Fruit fly (Drosophila melanogaster) whole organism, embryonic: Measurements from ENCODE around the gene Cpr23B.

Experiments
- CG11093 ChIP-seq: fragments of 200-800 bp; sonication (Bioruptor generic); IDR thresholded peaks from 3 replicates; pipeline ENCODE4 v1.3.6; 2022; ENCODE audit warnings: missing biosample characterization, missing genetic modification characterization
- CG12299 ChIP-seq: fragments of 200-800 bp; sonication (Bioruptor generic); optimal IDR thresholded peaks from 2 replicates; lab custom pipeline; 2018; ENCODE audit warnings: missing biosample characterization, mild to moderate bottlenecking, missing genetic modification characterization
- CG13287 ChIP-seq: fragments of 200-800 bp; sonication (Bioruptor generic); IDR thresholded peaks from 2 replicates; pipeline ENCODE4 v1.3.6; 2022; ENCODE audit warnings: missing biosample characterization, missing genetic modification characterization; ENCODE audit not compliant: partially characterized antibody
- CG14667 ChIP-seq: fragments of 200-800 bp; sonication (Bioruptor generic); IDR thresholded peaks from 2 replicates; pipeline ENCODE4 v1.3.6; 2022; ENCODE audit warnings: missing biosample characterization, missing genetic modification characterization
- CG14860 ChIP-seq: fragments of 200-800 bp; sonication (Bioruptor generic); IDR thresholded peaks from 3 replicates; pipeline ENCODE4 v1.3.6; 2022; ENCODE audit warnings: missing biosample characterization, missing genetic modification characterization; ENCODE audit not compliant: partially characterized antibody
- CG1832 ChIP-seq: fragments of 200-800 bp; sonication (Bioruptor generic); optimal IDR thresholded peaks from 2 replicates; lab custom pipeline; 2017; ENCODE audit warnings: missing biosample characterization, mild to moderate bottlenecking, missing genetic modification characterization, inconsistent platforms
- CG18476 ChIP-seq: fragments of 200-800 bp; sonication (Bioruptor generic); optimal IDR thresholded peaks from 2 replicates; lab custom pipeline; 2016; ENCODE audit warnings: missing biosample characterization, mild to moderate bottlenecking, missing genetic modification characterization
- CG2712 ChIP-seq: fragments of 200-800 bp; optimal IDR thresholded peaks from 3 replicates; lab custom pipeline; 2019; ENCODE audit warnings: missing biosample characterization, mild to moderate bottlenecking, missing genetic modification characterization, moderate library complexity
- CG32772 ChIP-seq: fragments of 200-800 bp; sonication (Bioruptor generic); IDR thresholded peaks from 2 replicates; pipeline ENCODE4 v1.3.6; 2022; ENCODE audit warnings: missing biosample characterization, missing genetic modification characterization
- CG3726 ChIP-seq: fragments of 200-800 bp; sonication (Bioruptor generic); IDR thresholded peaks from 3 replicates; pipeline ENCODE4, ENCODE4 v1.3.6; 2022; ENCODE audit warnings: missing biosample characterization, missing genetic modification characterization
- CG4424 ChIP-seq: fragments of 200-800 bp; sonication (Bioruptor generic); optimal IDR thresholded peaks from 3 replicates; lab custom pipeline; 2016; ENCODE audit warnings: missing biosample characterization, missing genetic modification characterization
- CG4617 ChIP-seq: fragments of 200-800 bp; sonication (Bioruptor generic); optimal IDR thresholded peaks from 3 replicates; lab custom pipeline; 2016; ENCODE audit warnings: missing biosample characterization, missing genetic modification characterization, borderline replicate concordance
- CG7372 ChIP-seq: fragments of 200-800 bp; sonication (Bioruptor generic); IDR thresholded peaks from 2 replicates; pipeline ENCODE4 v1.3.6; 2022; ENCODE audit warnings: missing biosample characterization, missing genetic modification characterization
- CG7928 ChIP-seq: fragments of 200-800 bp; sonication (Bioruptor generic); optimal IDR thresholded peaks from 2 replicates; lab custom pipeline; 2017; ENCODE audit warnings: missing biosample characterization, mild to moderate bottlenecking, missing genetic modification characterization
- CG8359 ChIP-seq: fragments of 200-800 bp; sonication (Bioruptor generic); optimal IDR thresholded peaks from 2 replicates; lab custom pipeline; 2017; ENCODE audit warnings: missing biosample characterization, mild to moderate bottlenecking, missing genetic modification characterization, borderline replicate concordance
- CG8478 ChIP-seq: fragments of >200 bp; optimal IDR thresholded peaks from 2 replicates; lab custom pipeline; 2018
- CG9215 ChIP-seq: fragments of 200-800 bp; sonication (Bioruptor generic); IDR thresholded peaks from 2 replicates; pipeline ENCODE4 v1.3.6; 2022; ENCODE audit warnings: missing biosample characterization, missing genetic modification characterization
- CG9609 ChIP-seq: fragments of 200-800 bp; sonication (Bioruptor generic); optimal IDR thresholded peaks from 3 replicates; lab custom pipeline; 2016; ENCODE audit warnings: missing biosample characterization, missing genetic modification characterization
- Chrac-16 ChIP-seq: fragments of 200-800 bp; sonication (Bioruptor generic); optimal IDR thresholded peaks from 3 replicates; lab custom pipeline; 2016; ENCODE audit warnings: missing biosample characterization, missing genetic modification characterization
- Dip3 ChIP-seq: fragments of 200-800 bp; sonication (Bioruptor generic); optimal IDR thresholded peaks from 3 replicates; lab custom pipeline; 2016; ENCODE audit warnings: missing biosample characterization, missing genetic modification characterization
- H15 ChIP-seq: fragments of 200-800 bp; sonication (Bioruptor generic); IDR thresholded peaks from 3 replicates; pipeline ENCODE4 v1.3.6; 2022; ENCODE audit warnings: missing biosample characterization, missing genetic modification characterization
- Hr3 ChIP-seq: fragments of 200-800 bp; sonication (Bioruptor generic); optimal IDR thresholded peaks from 3 replicates; lab custom pipeline; 2016; ENCODE audit warnings: missing biosample characterization, missing genetic modification characterization
- Lim3 ChIP-seq: fragments of 200-800 bp; sonication (Bioruptor generic); IDR thresholded peaks from 2 replicates; pipeline ENCODE4 v1.3.6; 2022; ENCODE audit warnings: missing biosample characterization, missing genetic modification characterization
- MTF-1 ChIP-seq: fragments of 200-800 bp; sonication (Bioruptor generic); optimal IDR thresholded peaks from 2 replicates; lab custom pipeline; 2018; ENCODE audit warnings: missing biosample characterization, mild to moderate bottlenecking, missing genetic modification characterization, borderline replicate concordance
- NC2α ChIP-seq: fragments of 200-800 bp; sonication (Bioruptor generic); optimal IDR thresholded peaks from 2 replicates; lab custom pipeline; 2016; ENCODE audit warnings: missing biosample characterization, missing genetic modification characterization
- Rx ChIP-seq: fragments of 200-800 bp; sonication (Bioruptor generic); IDR thresholded peaks from 2 replicates; pipeline ENCODE4 v1.3.6; 2022; ENCODE audit warnings: missing biosample characterization, missing genetic modification characterization
- Stat92E ChIP-seq, 3 experiments: fragments of >200 bp in 2 of 3; fragments of 200-800 bp in 1 of 3; sonication (Bioruptor generic) in 1 of 3; optimal IDR thresholded peaks; 2 replicates each; lab custom pipeline; 2017 to 2019; ENCODE audit warnings: missing biosample characterization in 3 of 3, missing genetic modification characterization in 3 of 3, mild to moderate bottlenecking in 1 of 3, moderate library complexity in 1 of 3
- bsh ChIP-seq, 2 experiments: fragments of 200-800 bp; sonication (Bioruptor generic); optimal IDR thresholded peaks; 2 replicates each; lab custom pipeline; 2017 to 2018; ENCODE audit warnings: mild to moderate bottlenecking in 2 of 2, missing biosample characterization in 2 of 2, missing genetic modification characterization in 2 of 2, moderate library complexity in 1 of 2
- cg ChIP-seq: fragments of 200-800 bp; sonication (Bioruptor generic); optimal IDR thresholded peaks from 3 replicates; lab custom pipeline; 2019; ENCODE audit warnings: missing biosample characterization, mild to moderate bottlenecking, missing genetic modification characterization, moderate library complexity
- corto ChIP-seq: fragments of 200-800 bp; sonication (Bioruptor generic); optimal IDR thresholded peaks from 2 replicates; lab custom pipeline; 2016; ENCODE audit warnings: missing biosample characterization, mild to moderate bottlenecking, missing genetic modification characterization, moderate library complexity
- cwo ChIP-seq: fragments of 200-800 bp; sonication (Bioruptor generic); optimal IDR thresholded peaks from 3 replicates; lab custom pipeline; 2017; ENCODE audit warnings: missing biosample characterization, missing genetic modification characterization, mild to moderate bottlenecking, moderate library complexity, missing genetic modification reagents
- disco-r ChIP-seq: fragments of 200-800 bp; sonication (Bioruptor generic); optimal IDR thresholded peaks from 2 replicates; lab custom pipeline; 2016; ENCODE audit warnings: missing biosample characterization, missing genetic modification characterization
- fd96Cb ChIP-seq: fragments of 200-800 bp; sonication (Bioruptor generic); optimal IDR thresholded peaks from 2 replicates; lab custom pipeline; 2018; ENCODE audit warnings: missing biosample characterization, mild to moderate bottlenecking, missing genetic modification characterization, moderate library complexity
- jigr1 ChIP-seq: fragments of 200-800 bp; sonication (Bioruptor generic); IDR thresholded peaks from 3 replicates; pipeline ENCODE4 v1.3.6; 2022; ENCODE audit warnings: missing biosample characterization, missing genetic modification characterization
- kay ChIP-seq: fragments of 200-800 bp; sonication (Bioruptor generic); optimal IDR thresholded peaks from 2 replicates; lab custom pipeline; 2016; ENCODE audit warnings: missing biosample characterization, missing genetic modification characterization
- klu ChIP-seq: fragments of 200-800 bp; sonication (Bioruptor generic); IDR thresholded peaks from 2 replicates; pipeline ENCODE4 v1.3.6; 2022; ENCODE audit warnings: missing biosample characterization, missing genetic modification characterization
- nom ChIP-seq: fragments of 200-800 bp; sonication (Bioruptor generic); optimal IDR thresholded peaks from 2 replicates; lab custom pipeline; 2017; ENCODE audit warnings: missing biosample characterization, missing genetic modification characterization, mild to moderate bottlenecking, moderate library complexity, missing genetic modification reagents
- pan ChIP-seq, 4 experiments: fragments of >200 bp in 3 of 4; fragments of 200-800 bp in 1 of 4; sonication (Bioruptor generic) in 1 of 4; optimal IDR thresholded peaks in 3 of 4; IDR thresholded peaks in 1 of 4; 2 replicates each; pipeline versions ENCODE4 v1.3.6 to Lab custom; 2017 to 2022; ENCODE audit warnings: missing biosample characterization in 2 of 4, missing genetic modification characterization in 2 of 4, mixed read lengths in 1 of 4
- pzg ChIP-seq: fragments of 200-800 bp; sonication (Bioruptor generic); optimal IDR thresholded peaks from 3 replicates; lab custom pipeline; 2018; ENCODE audit warnings: missing biosample characterization, mild to moderate bottlenecking, missing genetic modification characterization, moderate library complexity
- row ChIP-seq: fragments of 200-800 bp; sonication (Bioruptor generic); IDR thresholded peaks from 3 replicates; pipeline ENCODE4 v1.3.6; 2022; ENCODE audit warnings: missing biosample characterization, missing genetic modification characterization
- salm ChIP-seq: fragments of 200-800 bp; sonication (Bioruptor generic); optimal IDR thresholded peaks from 2 replicates; lab custom pipeline; 2018; ENCODE audit warnings: missing biosample characterization, mild to moderate bottlenecking, missing genetic modification characterization
- sna ChIP-seq: fragments of 200-800 bp; sonication (Bioruptor generic); IDR thresholded peaks from 2 replicates; pipeline ENCODE4 v1.3.6; 2022; ENCODE audit warnings: missing biosample characterization, missing genetic modification characterization; ENCODE audit not compliant: partially characterized antibody
- so ChIP-seq: fragments of 200-800 bp; sonication (Bioruptor generic); IDR thresholded peaks from 3 replicates; pipeline ENCODE4 v1.3.6; 2022; ENCODE audit warnings: missing biosample characterization, missing genetic modification characterization
- sqz ChIP-seq: fragments of 200-800 bp; sonication (Bioruptor generic); optimal IDR thresholded peaks from 3 replicates; lab custom pipeline; 2018; ENCODE audit warnings: missing biosample characterization, mild to moderate bottlenecking, missing genetic modification characterization
- unpg ChIP-seq: fragments of 200-800 bp; sonication (Bioruptor generic); optimal IDR thresholded peaks from 3 replicates; lab custom pipeline; 2018; ENCODE audit warnings: missing biosample characterization, mild to moderate bottlenecking, missing genetic modification characterization, moderate library complexity
- wor ChIP-seq: fragments of 200-800 bp; sonication (Bioruptor generic); IDR thresholded peaks from 2 replicates; pipeline ENCODE4 v1.3.6; 2022; ENCODE audit warnings: missing biosample characterization, missing genetic modification characterization

The Cpr23B gene

DNA sequence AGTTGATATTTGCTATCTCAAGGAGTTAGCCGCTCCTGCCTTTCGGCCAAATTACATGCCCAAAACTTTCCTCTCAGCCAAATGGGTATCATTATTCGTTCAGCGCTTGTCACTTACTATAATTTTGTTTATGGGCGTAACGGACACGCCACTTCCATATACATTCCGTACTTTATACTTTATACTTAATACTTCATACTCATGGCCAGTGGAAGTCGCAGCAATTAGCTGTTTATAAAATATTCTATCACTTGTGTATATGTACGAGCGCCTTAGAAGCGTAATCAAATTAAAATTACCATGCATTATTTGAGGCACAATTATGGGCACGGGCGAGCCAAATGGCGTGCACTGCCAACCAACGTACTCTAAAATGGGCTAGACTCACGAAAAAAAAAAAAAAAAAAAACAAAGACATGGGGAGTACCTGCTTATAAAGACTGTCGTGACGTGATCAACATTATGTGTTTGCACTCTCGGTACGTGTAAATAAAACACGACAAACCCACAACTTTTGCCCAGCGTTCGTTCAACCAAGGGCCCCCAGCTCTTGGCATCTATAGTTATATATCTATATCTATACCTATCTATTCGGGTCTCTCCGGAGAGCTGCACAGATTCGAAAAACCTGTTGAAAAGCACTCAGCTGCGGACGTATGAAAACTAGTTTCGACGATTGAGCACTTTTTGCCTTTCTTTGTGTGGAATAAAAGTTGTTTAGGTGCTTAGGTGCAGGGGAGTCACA is 23.1 kb downstream of the Cpr23B start (continued):
- TF ChIP-seq jigr1, result no peak
- TF ChIP-seq Rx, result no peak
- no peak for TF ChIP-seq Chrac-16 (GFP tag; lab: Kevin White, UChicago)
- no peak for TF ChIP-seq disco-r (GFP tag; lab: Kevin White, UChicago)
- no peak for TF ChIP-seq bsh (GFP tag; optimal IDR thresholded peaks at IDR 0.05; lab: Kevin White, UChicago)
- TF ChIP-seq Dip3 (GFP tag; lab: Kevin White, UChicago), result no peak
- TF ChIP-seq klu (GFP tag; lab: Robert Waterston, UW), result no peak
- no peak for TF ChIP-seq Lim3 (GFP tag; lab: Robert Waterston, UW)
- TF ChIP-seq Hr3 (GFP tag; lab: Kevin White, UChicago), result no peak
- no peak for TF ChIP-seq CG7928 (GFP tag; lab: Kevin White, UChicago)
- no peak for TF ChIP-seq CG8359 (GFP tag; lab: Kevin White, UChicago)
- no peak for TF ChIP-seq CG4617 (GFP tag; lab: Kevin White, UChicago)
- no peak for TF ChIP-seq CG2712 (tag; lab: Kevin White, UChicago)
- no peak for TF ChIP-seq row (GFP tag; lab: Robert Waterston, UW)
- TF ChIP-seq sna (GFP tag; lab: Robert Waterston, UW), result no peak
- no peak for TF ChIP-seq corto (GFP tag; lab: Kevin White, UChicago)
- TF ChIP-seq CG4424, result no peak
- TF ChIP-seq CG1832, result no peak
- TF ChIP-seq MTF-1 (GFP tag; lab: Kevin White, UChicago), result peak; percentile 56
- peak; percentile 12 for TF ChIP-seq salm (tag; lab: Kevin White, UChicago)
- no peak for TF ChIP-seq CG12299
- no peak for TF ChIP-seq cg
- TF ChIP-seq CG7372, result no peak
- no peak for TF ChIP-seq cwo (GFP tag; lab: Kevin White, UChicago)
- 0 out of 2 replicates have a peak, but pooled peaks have one; percentile 25 for TF ChIP-seq CG32772 (GFP tag; lab: Robert Waterston, UW)
- no peak for TF ChIP-seq CG11093 (GFP tag; lab: Robert Waterston, UW)
- no peak for TF ChIP-seq CG13287 (GFP tag; lab: Robert Waterston, UW)
- no peak for TF ChIP-seq pzg (GFP tag; lab: Kevin White, UChicago)
- no peak for TF ChIP-seq CG9215 (GFP tag; lab: Robert Waterston, UW)
- TF ChIP-seq CG3726 (GFP tag; lab: Robert Waterston, UW), result no peak
- no peak for TF ChIP-seq Stat92E (GFP tag; optimal IDR thresholded peaks at IDR 0.05; lab: Kevin White, UChicago)
- TF ChIP-seq sqz (GFP tag; lab: Kevin White, UChicago), result peak; percentile 74
- TF ChIP-seq wor, result no peak
- peak; percentile 25 for TF ChIP-seq unpg
- no peak for TF ChIP-seq CG8478
- TF ChIP-seq CG14860, result no peak
- TF ChIP-seq fd96Cb, result no peak
- TF ChIP-seq CG18476 (GFP tag; lab: Kevin White, UChicago), result no peak
- 0 out of 3 replicates have a peak, but pooled peaks have one; percentile 13 for TF ChIP-seq so (GFP tag; lab: Robert Waterston, UW)
- TF ChIP-seq CG14667 (GFP tag; lab: Robert Waterston, UW), result no peak
- no peak for TF ChIP-seq kay (GFP tag; lab: Kevin White, UChicago)
- TF ChIP-seq pan (optimal IDR thresholded peaks at IDR 0.05; lab: Kevin White, UChicago), result no peak
- no peak for TF ChIP-seq pan (GFP tag; optimal IDR thresholded peaks at IDR 0.05 in 1 of 2, IDR thresholded peaks at IDR 0.05 in 1 of 2)
- no peak for TF ChIP-seq NC2α
- no peak for TF ChIP-seq H15 (GFP tag; lab: Robert Waterston, UW)
- TF ChIP-seq nom, result no peak
- TF ChIP-seq CG9609 (GFP tag; lab: Kevin White, UChicago), result no peak
